Worm (Caenorhabditis elegans) whole organism, L4 larva: ENCODE measurements around the gene tre-5.

Experiments
- F10B5.3 ChIP-seq: sonication (generic microtip); optimal IDR thresholded peaks from 2 replicates; lab custom pipeline; 2016; ENCODE audit warnings: mild to moderate bottlenecking, missing genetic modification characterization, missing compliant biosample characterization
- F49E8.2 ChIP-seq: sonication (generic microtip); optimal IDR thresholded peaks from 2 replicates; lab custom pipeline; 2016; ENCODE audit warnings: missing compliant biosample characterization, mild to moderate bottlenecking, missing genetic modification characterization, borderline replicate concordance
- T20F7.1 ChIP-seq: fragments of 200-800 bp; sonication (Bioruptor generic); optimal IDR thresholded peaks from 2 replicates; lab custom pipeline; 2018; ENCODE audit warnings: mild to moderate bottlenecking, missing genetic modification characterization, missing compliant biosample characterization
- T26A8.4 ChIP-seq: fragments of 200-800 bp; sonication (Bioruptor generic); IDR thresholded peaks from 2 replicates; pipeline ENCODE4 v1.3.6; 2022; ENCODE audit warnings: missing genetic modification characterization, missing compliant biosample characterization
- Y75B8A.6 ChIP-seq: fragments of 200-800 bp; sonication (Bioruptor generic); IDR thresholded peaks from 2 replicates; pipeline ENCODE4 v1.3.6; 2022; ENCODE audit warnings: missing genetic modification reagents, missing genetic modification characterization, missing compliant biosample characterization
- ZK546.5 ChIP-seq, 2 experiments: sonication (generic microtip); optimal IDR thresholded peaks; 2 replicates each; lab custom pipeline; 2017; ENCODE audit warnings: missing biosample characterization in 2 of 2, missing genetic modification characterization in 2 of 2
- aha-1 ChIP-seq: fragments of 150-350 bp; peaks from one replicate; lab custom pipeline; 2014; ENCODE audit warnings: missing biosample characterization, missing genetic modification characterization
- ceh-62 ChIP-seq: sonication (generic microtip); optimal IDR thresholded peaks from 2 replicates; lab custom pipeline; 2017; ENCODE audit warnings: missing biosample characterization, missing genetic modification characterization
- ctbp-1 ChIP-seq: fragments of 200-800 bp; sonication (Bioruptor generic); IDR thresholded peaks from 2 replicates; pipeline ENCODE4 v1.3.6; 2022; ENCODE audit warnings: missing genetic modification reagents, missing genetic modification characterization, missing compliant biosample characterization
- daf-12 ChIP-seq: fragments of 150-350 bp; optimal IDR thresholded peaks from 2 replicates; lab custom pipeline; 2014; ENCODE audit warnings: missing biosample characterization, missing genetic modification reagents, missing genetic modification characterization
- daf-16 ChIP-seq, 3 experiments: sonication (generic microtip); optimal IDR thresholded peaks; 2 replicates each; lab custom pipeline; 2016 to 2017; ENCODE audit warnings: missing genetic modification characterization in 3 of 3, missing genetic modification reagents in 3 of 3, mild to moderate bottlenecking in 2 of 3, missing compliant biosample characterization in 2 of 3, missing biosample characterization in 1 of 3, moderate library complexity in 1 of 3
- daf-19 ChIP-seq: fragments of 200-800 bp; sonication (Bioruptor generic); conservative IDR thresholded peaks from 2 replicates; pipeline ENCODE4 v1.3.6; 2022; ENCODE audit warnings: missing genetic modification characterization, missing compliant biosample characterization
- dmd-8 ChIP-seq: fragments of 200-800 bp; sonication (Bioruptor generic); IDR thresholded peaks from 2 replicates; pipeline ENCODE4 v1.3.6; 2022; ENCODE audit warnings: missing genetic modification characterization, missing compliant biosample characterization
- dmd-9 ChIP-seq: fragments of 200-800 bp; sonication (Bioruptor generic); IDR thresholded peaks from 2 replicates; pipeline ENCODE4 v1.3.6; 2022; ENCODE audit warnings: missing genetic modification reagents, missing genetic modification characterization, missing compliant biosample characterization
- dve-1 ChIP-seq: sonication (generic microtip); optimal IDR thresholded peaks from 2 replicates; lab custom pipeline; 2017; ENCODE audit warnings: antibody characterized with exemption, mild to moderate bottlenecking, missing genetic modification characterization, missing compliant biosample characterization; ENCODE audit not compliant: insufficient read depth
- fkh-10 ChIP-seq: fragments of 150-350 bp; optimal IDR thresholded peaks from 2 replicates; lab custom pipeline; 2014; ENCODE audit warnings: missing biosample characterization, missing genetic modification reagents, missing genetic modification characterization
- hif-1 ChIP-seq, 2 experiments: sonication (generic microtip); optimal IDR thresholded peaks; 2 replicates each; lab custom pipeline; 2016 to 2017; ENCODE audit warnings: missing compliant biosample characterization in 2 of 2, missing genetic modification characterization in 2 of 2, missing genetic modification reagents in 2 of 2, missing genotype in 2 of 2, mild to moderate bottlenecking in 1 of 2
- hlh-11 ChIP-seq: fragments of 200-800 bp; sonication (Bioruptor generic); optimal IDR thresholded peaks from 2 replicates; lab custom pipeline; 2018; ENCODE audit warnings: mild to moderate bottlenecking, missing genetic modification characterization, missing compliant biosample characterization
- hmg-1.1 ChIP-seq: fragments of 200-800 bp; sonication (Bioruptor generic); IDR thresholded peaks from 2 replicates; pipeline ENCODE4 v1.3.6; 2022; ENCODE audit warnings: missing genetic modification reagents, missing genetic modification characterization, missing compliant biosample characterization
- jun-1 ChIP-seq: fragments of 150-350 bp; optimal IDR thresholded peaks from 2 replicates; lab custom pipeline; 2014; ENCODE audit warnings: missing biosample characterization, missing genetic modification reagents, missing genetic modification characterization
- lin-13 ChIP-seq: fragments of 150-350 bp; optimal IDR thresholded peaks from 2 replicates; lab custom pipeline; 2014; ENCODE audit warnings: missing biosample characterization, missing genetic modification reagents, missing genetic modification characterization
- lin-29 ChIP-seq: fragments of 200-800 bp; sonication (Bioruptor generic); IDR thresholded peaks from 2 replicates; pipeline ENCODE4 v1.3.6; 2022; ENCODE audit warnings: missing genetic modification reagents, missing genetic modification characterization, missing compliant biosample characterization
- lin-39 ChIP-seq: fragments of 150-350 bp; optimal IDR thresholded peaks from 2 replicates; lab custom pipeline; 2014; ENCODE audit warnings: missing biosample characterization, missing genetic modification reagents, missing genetic modification characterization
- lir-3 ChIP-seq: sonication (generic microtip); optimal IDR thresholded peaks from 2 replicates; lab custom pipeline; 2016; ENCODE audit warnings: mild to moderate bottlenecking, missing genetic modification characterization, missing compliant biosample characterization
- lsy-2 ChIP-seq, 2 experiments: fragments of 150-350 bp in 1 of 2; sonication (generic microtip) in 1 of 2; optimal IDR thresholded peaks; 2 replicates each; lab custom pipeline; 2014 to 2017; ENCODE audit warnings: missing biosample characterization in 2 of 2, missing genetic modification characterization in 2 of 2
- madf-9 ChIP-seq: fragments of 200-800 bp; sonication (Bioruptor generic); conservative IDR thresholded peaks from 2 replicates; pipeline ENCODE4 v1.3.6; 2022; ENCODE audit warnings: missing genetic modification reagents, missing genetic modification characterization, missing compliant biosample characterization
- mdl-1 ChIP-seq, 2 experiments: fragments of 150-350 bp in 1 of 2; sonication (generic microtip) in 1 of 2; optimal IDR thresholded peaks; 2 replicates each; lab custom pipeline; 2014 to 2017; ENCODE audit warnings: missing biosample characterization in 2 of 2, missing genetic modification characterization in 2 of 2
- mdt-29 ChIP-seq: fragments of 200-800 bp; sonication (Bioruptor generic); IDR thresholded peaks from 2 replicates; pipeline ENCODE4 v1.3.6; 2022; ENCODE audit warnings: missing genetic modification reagents, missing genetic modification characterization, missing compliant biosample characterization
- mep-1 ChIP-seq: fragments of 150-350 bp; sonication (generic microtip); optimal IDR thresholded peaks from 3 replicates; lab custom pipeline; 2014; ENCODE audit warnings: missing biosample characterization, missing genetic modification characterization
- mxl-2 ChIP-seq: fragments of 200-800 bp; sonication (Bioruptor generic); conservative IDR thresholded peaks from 2 replicates; pipeline ENCODE4 v1.3.6; 2022; ENCODE audit warnings: missing genetic modification reagents, missing genetic modification characterization, missing compliant biosample characterization
- mxl-3 ChIP-seq: fragments of 200-800 bp; sonication (Bioruptor generic); optimal IDR thresholded peaks from 2 replicates; lab custom pipeline; 2018; ENCODE audit warnings: mild to moderate bottlenecking, missing genetic modification characterization, missing compliant biosample characterization
- nhr-102 ChIP-seq: sonication (generic microtip); optimal IDR thresholded peaks from 2 replicates; lab custom pipeline; 2016; ENCODE audit warnings: mild to moderate bottlenecking, missing genetic modification characterization, moderate library complexity, missing compliant biosample characterization
- nhr-11 ChIP-seq: fragments of 150-350 bp; optimal IDR thresholded peaks from 2 replicates; lab custom pipeline; 2014; ENCODE audit warnings: missing biosample characterization, missing genetic modification characterization
- nhr-237 ChIP-seq: sonication (generic microtip); optimal IDR thresholded peaks from 2 replicates; lab custom pipeline; 2017; ENCODE audit warnings: missing biosample characterization, missing genetic modification characterization
- nhr-25 ChIP-seq: sonication (generic microtip); optimal IDR thresholded peaks from 2 replicates; lab custom pipeline; 2017; ENCODE audit warnings: missing genetic modification characterization, mild to moderate bottlenecking, missing compliant biosample characterization, antibody characterized with exemption, moderate library complexity, borderline replicate concordance; ENCODE audit not compliant: insufficient read depth
- nhr-28 ChIP-seq: fragments of 150-350 bp; optimal IDR thresholded peaks from 2 replicates; lab custom pipeline; 2014; ENCODE audit warnings: missing biosample characterization, missing genetic modification characterization
- nhr-41 ChIP-seq: fragments of 200-800 bp; sonication (Bioruptor generic); IDR thresholded peaks from 2 replicates; pipeline ENCODE4 v1.3.6; 2022; ENCODE audit warnings: missing genetic modification reagents, missing genetic modification characterization, missing compliant biosample characterization
- nhr-42 ChIP-seq: fragments of 200-800 bp; sonication (Bioruptor generic); IDR thresholded peaks from 2 replicates; pipeline ENCODE4 v1.3.6; 2022; ENCODE audit warnings: missing genetic modification characterization, missing compliant biosample characterization
- nhr-76 ChIP-seq: fragments of 150-350 bp; optimal IDR thresholded peaks from 2 replicates; lab custom pipeline; 2014; ENCODE audit warnings: missing biosample characterization, missing genetic modification characterization
- php-3 ChIP-seq: fragments of 200-800 bp; sonication (Bioruptor generic); IDR thresholded peaks from 2 replicates; pipeline ENCODE4 v1.3.6; 2022; ENCODE audit warnings: missing genetic modification reagents, missing genetic modification characterization, missing compliant biosample characterization
- sdz-12 ChIP-seq: fragments of 200-800 bp; sonication (Bioruptor generic); optimal IDR thresholded peaks from 2 replicates; lab custom pipeline; 2018; ENCODE audit warnings: mild to moderate bottlenecking, missing genetic modification characterization, missing compliant biosample characterization
- set-16 ChIP-seq: fragments of 200-800 bp; sonication (Bioruptor generic); IDR thresholded peaks from 2 replicates; pipeline ENCODE4 v1.3.6; 2022; ENCODE audit warnings: missing genetic modification reagents, missing genetic modification characterization, missing compliant biosample characterization
- skn-1 ChIP-seq: fragments of 150-350 bp; optimal IDR thresholded peaks from 2 replicates; lab custom pipeline; 2014; ENCODE audit warnings: missing biosample characterization, missing genetic modification characterization
- snpc-1.2 ChIP-seq: fragments of 200-800 bp; sonication (Bioruptor generic); IDR thresholded peaks from 2 replicates; pipeline ENCODE4 v1.3.6; 2022; ENCODE audit warnings: missing genetic modification reagents, missing genetic modification characterization, missing compliant biosample characterization
- tag-97 ChIP-seq: fragments of 200-800 bp; sonication (Bioruptor generic); IDR thresholded peaks from 2 replicates; pipeline ENCODE4 v1.3.6; 2022; ENCODE audit warnings: missing genetic modification characterization, missing compliant biosample characterization
- unc-130 ChIP-seq: sonication (generic microtip); optimal IDR thresholded peaks from 2 replicates; lab custom pipeline; 2016; ENCODE audit warnings: missing genetic modification reagents, missing genetic modification characterization, missing compliant biosample characterization
- unc-39 ChIP-seq: sonication (generic microtip); optimal IDR thresholded peaks from 2 replicates; lab custom pipeline; 2017; ENCODE audit warnings: missing biosample characterization, missing genetic modification characterization
- vab-7 ChIP-seq: fragments of 200-800 bp; sonication (Bioruptor generic); IDR thresholded peaks from 2 replicates; pipeline ENCODE4 v1.3.6; 2022; ENCODE audit warnings: missing genetic modification reagents, missing genetic modification characterization, missing compliant biosample characterization
- zag-1 ChIP-seq: fragments of 150-350 bp; optimal IDR thresholded peaks from 2 replicates; lab custom pipeline; 2014; ENCODE audit warnings: missing biosample characterization, missing genetic modification characterization
- zfp-2 ChIP-seq: sonication (generic microtip); optimal IDR thresholded peaks from 2 replicates; lab custom pipeline; 2016; ENCODE audit warnings: mild to moderate bottlenecking, missing genetic modification characterization, missing compliant biosample characterization
- ztf-11 ChIP-seq: fragments of 150-350 bp; optimal IDR thresholded peaks from 2 replicates; lab custom pipeline; 2014; ENCODE audit warnings: missing biosample characterization, missing genetic modification characterization

The tre-5 gene

ce11 chrII:24559-24998 lies 30.5 kb downstream of the tre-5 start, which contains the start of gene enee-1 (continued):
- no peak for TF ChIP-seq nhr-76
- no peak for TF ChIP-seq skn-1 (tag; lab: Kevin White, UChicago)
- TF ChIP-seq snpc-1.2 (GFP tag; lab: Robert Waterston, UW), result no peak
- no peak for TF ChIP-seq unc-39 (tag; lab: Kevin White, UChicago)
- TF ChIP-seq tag-97, result no peak
- TF ChIP-seq mxl-3 (GFP tag; lab: Kevin White, UChicago), result peak; percentile 29
- TF ChIP-seq F10B5.3 (tag; lab: Kevin White, UChicago), result peak; percentile 48
- no peak for TF ChIP-seq daf-12 (tag; lab: Kevin White, UChicago)
- peak; percentile 31; the same call in 1 of the 2 replicates for TF ChIP-seq madf-9 (GFP tag; lab: Robert Waterston, UW)
- peak; percentile 65 for TF ChIP-seq hlh-11 (tag; lab: Kevin White, UChicago)
- TF ChIP-seq mdl-1 (tag; optimal IDR thresholded peaks at IDR 0.05; lab: Kevin White, UChicago), result peak in 1 of 2 experiments; percentile 18
- TF ChIP-seq Y75B8A.6 (GFP tag; lab: Robert Waterston, UW), result no peak
- TF ChIP-seq mxl-2 (GFP tag; lab: Robert Waterston, UW), result no peak
- peak; percentile 42 to 89 for TF ChIP-seq lsy-2 (tag; optimal IDR thresholded peaks at IDR 0.05; lab: Kevin White, UChicago)
- no peak for TF ChIP-seq ceh-62 (tag; lab: Kevin White, UChicago)
- TF ChIP-seq mep-1 (tag; lab: Kevin White, UChicago), result peak; percentile 87
- peak in 1 of 2 experiments; percentile 70 for TF ChIP-seq hif-1 (tag; optimal IDR thresholded peaks at IDR 0.05; lab: Kevin White, UChicago)
- TF ChIP-seq zfp-2, result no peak
- peak; percentile 74 for TF ChIP-seq jun-1
- peak; percentile 75 for TF ChIP-seq hmg-1.1 (GFP tag; lab: Robert Waterston, UW)
- TF ChIP-seq php-3 (GFP tag; lab: Robert Waterston, UW), result 0 out of 2 replicates have a peak, but pooled peaks have one; percentile 6
- TF ChIP-seq dmd-8 (GFP tag; lab: Robert Waterston, UW), result no peak
- TF ChIP-seq ztf-11 (tag; lab: Kevin White, UChicago), result no peak
- no peak for TF ChIP-seq daf-16 (GFP tag; optimal IDR thresholded peaks at IDR 0.05; lab: Kevin White, UChicago)
- TF ChIP-seq daf-16 (tag; optimal IDR thresholded peaks at IDR 0.05; lab: Kevin White, UChicago), result peak; percentile 36
- peak; percentile 67 for TF ChIP-seq fkh-10 (GFP tag; lab: Kevin White, UChicago)
- TF ChIP-seq sdz-12 (GFP tag; lab: Kevin White, UChicago), result no peak
- no peak for TF ChIP-seq nhr-237 (tag; lab: Kevin White, UChicago)
- no peak for TF ChIP-seq ZK546.5 (tag; optimal IDR thresholded peaks at IDR 0.05; lab: Kevin White, UChicago)
- TF ChIP-seq nhr-42 (GFP tag; lab: Robert Waterston, UW), result peak; percentile 62; the same call in 1 of the 2 replicates
- no peak for TF ChIP-seq F49E8.2 (tag; lab: Kevin White, UChicago)
- no peak for TF ChIP-seq zag-1
- TF ChIP-seq nhr-102 (tag; lab: Kevin White, UChicago), result peak; percentile 81
- TF ChIP-seq set-16, result no peak
- peak; percentile 36 for TF ChIP-seq nhr-28 (tag; lab: Kevin White, UChicago)
- peak; percentile 84 for TF ChIP-seq T20F7.1 (GFP tag; lab: Kevin White, UChicago)
- TF ChIP-seq daf-19 (GFP tag; lab: Robert Waterston, UW), result no peak
- TF ChIP-seq nhr-41 (GFP tag; lab: Robert Waterston, UW), result no peak
- TF ChIP-seq lin-13 (GFP tag; lab: Kevin White, UChicago), result peak; percentile 61
- 0 out of 2 replicates have a peak, but pooled peaks have one; percentile 40 for TF ChIP-seq mdt-29 (GFP tag; lab: Robert Waterston, UW)
- TF ChIP-seq nhr-25, result peak; percentile 28
- TF ChIP-seq vab-7 (GFP tag; lab: Robert Waterston, UW), result no peak
- TF ChIP-seq dmd-9, result no peak
- TF ChIP-seq lir-3 (tag; lab: Kevin White, UChicago), result no peak
- no peak for TF ChIP-seq unc-130
- TF ChIP-seq ctbp-1 (GFP tag; lab: Robert Waterston, UW), result peak; percentile 39; the same call in 1 of the 2 replicates
- no peak for TF ChIP-seq lin-39 (tag; lab: Kevin White, UChicago)
- peak; percentile 50; the same call in 1 of the 2 replicates for TF ChIP-seq lin-29
- TF ChIP-seq dve-1 (tag; lab: Kevin White, UChicago), result peak; percentile 92
- TF ChIP-seq nhr-11 (tag; lab: Kevin White, UChicago), result peak; percentile 75
- TF ChIP-seq T26A8.4 (GFP tag; lab: Robert Waterston, UW), result peak; percentile 94
- TF ChIP-seq aha-1 (tag; lab: Kevin White, UChicago), result peak; percentile 95
